Fruit fly (Drosophila melanogaster) whole organism, prepupa: ENCODE data around the gene CG14205.
A peak's percentile ranks its signal among the peaks of the same experiment; 100 is the strongest.

Source experiments
- CG10631 ChIP-seq: fragments of 200-800 bp; sonication (Bioruptor generic); optimal IDR thresholded peaks from 2 replicates; lab custom pipeline; 2016; ENCODE audit warnings: missing biosample characterization, missing genetic modification characterization
- CG32006 ChIP-seq: fragments of 200-800 bp; sonication (Bioruptor generic); optimal IDR thresholded peaks from 3 replicates; lab custom pipeline; 2017; ENCODE audit warnings: missing biosample characterization, mild to moderate bottlenecking, missing genetic modification characterization
- CG8319 ChIP-seq: fragments of 200-800 bp; sonication (Bioruptor generic); optimal IDR thresholded peaks from 3 replicates; lab custom pipeline; 2016; ENCODE audit warnings: missing biosample characterization, missing genetic modification characterization
- Eip75B ChIP-seq: fragments of 200-800 bp; sonication (Bioruptor generic); optimal IDR thresholded peaks from 3 replicates; lab custom pipeline; 2016; ENCODE audit warnings: missing biosample characterization, missing genetic modification characterization
- Gug ChIP-seq: fragments of 200-800 bp; sonication (Bioruptor generic); IDR thresholded peaks from 2 replicates; pipeline ENCODE4 v1.3.6; 2022; ENCODE audit warnings: missing biosample characterization, missing genetic modification characterization
- OdsH ChIP-seq: fragments of 200-800 bp; sonication (Bioruptor generic); optimal IDR thresholded peaks from 3 replicates; lab custom pipeline; 2016; ENCODE audit warnings: missing biosample characterization, missing genetic modification characterization
- Sox102F ChIP-seq: fragments of 200-800 bp; sonication (Bioruptor generic); optimal IDR thresholded peaks from 2 replicates; lab custom pipeline; 2016; ENCODE audit warnings: missing biosample characterization, mild to moderate bottlenecking, missing genetic modification characterization
- cyc ChIP-seq: fragments of 200-800 bp; sonication (Bioruptor generic); optimal IDR thresholded peaks from 3 replicates; lab custom pipeline; 2016; ENCODE audit warnings: missing biosample characterization, missing genetic modification characterization
- dsx ChIP-seq: fragments of 200-800 bp; optimal IDR thresholded peaks from 3 replicates; lab custom pipeline; 2019; ENCODE audit warnings: missing biosample characterization, mild to moderate bottlenecking, missing genetic modification characterization, moderate library complexity; ENCODE audit not compliant: poor library complexity, severe bottlenecking
- eg ChIP-seq: fragments of 200-800 bp; sonication (Bioruptor generic); IDR thresholded peaks from 3 replicates; pipeline ENCODE4 v1.3.6; 2022; ENCODE audit warnings: missing biosample characterization, missing genetic modification characterization
- net ChIP-seq: fragments of 200-800 bp; sonication (Bioruptor generic); optimal IDR thresholded peaks from 3 replicates; lab custom pipeline; 2016; ENCODE audit warnings: missing biosample characterization, missing genetic modification characterization
- salr ChIP-seq, 2 experiments: fragments of 200-800 bp; sonication (Bioruptor generic); optimal IDR thresholded peaks; 3 replicates each; lab custom pipeline; 2016 to 2018; ENCODE audit warnings: missing biosample characterization in 2 of 2, missing genetic modification characterization in 2 of 2, mild to moderate bottlenecking in 1 of 2
- svp ChIP-seq: fragments of 200-800 bp; sonication (Bioruptor generic); peaks from one replicate; lab custom pipeline; 2016; ENCODE audit warnings: missing biosample characterization, missing genetic modification characterization

- TF ChIP-seq dsx (GFP tag; lab: Kevin White, UChicago) (no peak), Gug (GFP tag; lab: Robert Waterston, UW) (no peak), salr (GFP tag; optimal IDR thresholded peaks at IDR 0.05; lab: Kevin White, UChicago) (no peak), cyc (GFP tag; lab: Kevin White, UChicago) (no peak), svp (GFP tag; lab: Kevin White, UChicago) (no peak), net (GFP tag; lab: Kevin White, UChicago) (no peak), CG10631 (GFP tag; lab: Kevin White, UChicago) (no peak), Sox102F (GFP tag; lab: Kevin White, UChicago) (no peak), OdsH (GFP tag; lab: Kevin White, UChicago) (no peak), CG8319 (GFP tag; lab: Kevin White, UChicago) (no peak), Eip75B (GFP tag; lab: Kevin White, UChicago) (no peak), eg (0 out of 3 replicates have a peak, but pooled peaks have one; percentile 8), CG32006 (no peak)
These were observed 50.6 kb downstream of the CG14205 start, which contains the start of the genes CG12237 and Sec61gamma for dm6 chrX:19642819-19643504.
